Worm (Caenorhabditis elegans) whole organism, L1 larva: ENCODE measurements around the gene lec-6.
A peak's percentile ranks its signal among the peaks of the same experiment; 100 is the strongest.

ENCODE experiments used
- C04F5.9 ChIP-seq: sonication (generic microtip); optimal IDR thresholded peaks from 2 replicates; lab custom pipeline; 2016; ENCODE audit warnings: missing genetic modification characterization, missing compliant biosample characterization
- C16A3.4 ChIP-seq: fragments of 150-350 bp; optimal IDR thresholded peaks from 2 replicates; lab custom pipeline; 2014; ENCODE audit warnings: missing biosample characterization, missing genetic modification characterization
- aha-1 ChIP-seq: fragments of 150-350 bp; optimal IDR thresholded peaks from 2 replicates; lab custom pipeline; 2014; ENCODE audit warnings: missing biosample characterization, missing genetic modification characterization
- ama-1 ChIP-seq: fragments of 150-350 bp; optimal IDR thresholded peaks from 2 replicates; lab custom pipeline; 2014
- blmp-1 ChIP-seq: fragments of 150-350 bp; optimal IDR thresholded peaks from 2 replicates; lab custom pipeline; 2014; ENCODE audit warnings: missing biosample characterization, missing genetic modification characterization
- ceh-63 ChIP-seq: fragments of 200-800 bp; sonication (Bioruptor generic); optimal IDR thresholded peaks from 2 replicates; lab custom pipeline; 2018; ENCODE audit warnings: mild to moderate bottlenecking, missing genetic modification characterization, missing compliant biosample characterization
- ceh-8 ChIP-seq: fragments of 200-800 bp; sonication (Bioruptor generic); optimal IDR thresholded peaks from 2 replicates; lab custom pipeline; 2018; ENCODE audit warnings: mild to moderate bottlenecking, missing genetic modification characterization, moderate library complexity, missing compliant biosample characterization
- ceh-82 ChIP-seq, 3 experiments: fragments of 150-350 bp in 1 of 3; sonication (generic microtip) in 2 of 3; optimal IDR thresholded peaks; 2 replicates each; lab custom pipeline; 2014 to 2017; ENCODE audit warnings: missing biosample characterization in 3 of 3, missing genetic modification characterization in 3 of 3
- ceh-88 ChIP-seq: fragments of 200-800 bp; sonication (Bioruptor generic); IDR thresholded peaks from 2 replicates; pipeline ENCODE4 v1.3.6; 2022; ENCODE audit warnings: missing genetic modification characterization, missing compliant biosample characterization
- ceh-90 ChIP-seq: sonication (generic microtip); optimal IDR thresholded peaks from 2 replicates; lab custom pipeline; 2016; ENCODE audit warnings: missing genetic modification characterization, missing compliant biosample characterization
- ces-1 ChIP-seq: fragments of 150-350 bp; optimal IDR thresholded peaks from 2 replicates; lab custom pipeline; 2014; ENCODE audit warnings: missing biosample characterization, missing genetic modification reagents, missing genetic modification characterization
- dsc-1 ChIP-seq: sonication (generic microtip); optimal IDR thresholded peaks from 2 replicates; lab custom pipeline; 2016; ENCODE audit warnings: mild to moderate bottlenecking, missing genetic modification characterization, missing compliant biosample characterization
- efl-1 ChIP-seq, 4 experiments: fragments of 150-350 bp; optimal IDR thresholded peaks in 3 of 4; peaks in 1 of 4; 1 replicate in 1 of 4; 2 replicates in 3 of 4; lab custom pipeline; 2014; ENCODE audit warnings: missing biosample characterization in 2 of 4, missing genetic modification characterization in 2 of 4, missing genetic modification reagents in 2 of 4
- egl-13 ChIP-seq: sonication (generic microtip); optimal IDR thresholded peaks from 2 replicates; lab custom pipeline; 2016; ENCODE audit warnings: missing genotype, missing genetic modification reagents, missing genetic modification characterization, missing compliant biosample characterization
- elt-3 ChIP-seq, 6 experiments: fragments of 150-350 bp in 1 of 6; sonication (generic microtip); optimal IDR thresholded peaks; 2 replicates each; lab custom pipeline; 2017 to 2018; ENCODE audit warnings: missing biosample characterization in 6 of 6, missing genetic modification characterization in 6 of 6, inconsistent platforms in 1 of 6
- fkh-10 ChIP-seq: sonication (generic microtip); optimal IDR thresholded peaks from 2 replicates; lab custom pipeline; 2017; ENCODE audit warnings: missing biosample characterization, missing genetic modification reagents, missing genetic modification characterization
- fos-1 ChIP-seq: fragments of 150-350 bp; optimal IDR thresholded peaks from 2 replicates; lab custom pipeline; 2014; ENCODE audit warnings: missing biosample characterization, missing genetic modification characterization
- isw-1 ChIP-seq: fragments of 200-800 bp; sonication (Bioruptor generic); IDR thresholded peaks from 2 replicates; pipeline ENCODE4 v1.3.6; 2022; ENCODE audit warnings: missing genetic modification characterization, missing compliant biosample characterization
- lin-14 ChIP-seq: fragments of 200-800 bp; sonication (Bioruptor generic); optimal IDR thresholded peaks from 2 replicates; lab custom pipeline; 2018; ENCODE audit warnings: mild to moderate bottlenecking, missing genetic modification characterization, moderate library complexity, missing compliant biosample characterization
- lin-35 ChIP-seq, 2 experiments: fragments of 150-350 bp; optimal IDR thresholded peaks; 2 replicates each; lab custom pipeline; 2014; ENCODE audit warnings: missing biosample characterization in 2 of 2, missing genetic modification characterization in 2 of 2, missing genetic modification reagents in 2 of 2
- lir-3 ChIP-seq: sonication (generic microtip); optimal IDR thresholded peaks from 2 replicates; lab custom pipeline; 2016; ENCODE audit warnings: mild to moderate bottlenecking, missing genetic modification characterization, moderate library complexity, missing compliant biosample characterization; ENCODE audit not compliant: poor library complexity
- lsy-2 ChIP-seq, 2 experiments: fragments of 150-350 bp; optimal IDR thresholded peaks; 2 replicates each; lab custom pipeline; 2014; ENCODE audit warnings: missing biosample characterization in 2 of 2, missing genetic modification characterization in 2 of 2
- mdl-1 ChIP-seq, 2 experiments: fragments of 150-350 bp; optimal IDR thresholded peaks; 2 replicates each; lab custom pipeline; 2014 to 2017; ENCODE audit warnings: missing biosample characterization in 2 of 2, missing genetic modification characterization in 2 of 2, inconsistent platforms in 1 of 2
- nhr-11 ChIP-seq: fragments of 150-350 bp; optimal IDR thresholded peaks from 2 replicates; lab custom pipeline; 2014; ENCODE audit warnings: missing biosample characterization, missing genetic modification characterization
- nhr-12 ChIP-seq: sonication (generic microtip); optimal IDR thresholded peaks from 2 replicates; lab custom pipeline; 2017; ENCODE audit warnings: missing biosample characterization, missing genetic modification characterization
- nhr-19 ChIP-seq: fragments of 200-800 bp; sonication (Bioruptor generic); conservative IDR thresholded peaks from 2 replicates; pipeline ENCODE4 v1.3.6; 2022; ENCODE audit warnings: missing genetic modification characterization, missing compliant biosample characterization
- nhr-20 ChIP-seq: sonication (generic microtip); optimal IDR thresholded peaks from 2 replicates; lab custom pipeline; 2016; ENCODE audit warnings: mild to moderate bottlenecking, missing genetic modification characterization, missing compliant biosample characterization
- nhr-28 ChIP-seq: fragments of 150-350 bp; optimal IDR thresholded peaks from 2 replicates; lab custom pipeline; 2014; ENCODE audit warnings: missing biosample characterization, missing genetic modification characterization
- nhr-47 ChIP-seq: sonication (generic microtip); optimal IDR thresholded peaks from 2 replicates; lab custom pipeline; 2016; ENCODE audit warnings: mild to moderate bottlenecking, missing genetic modification characterization, moderate library complexity, missing compliant biosample characterization
- nhr-85 ChIP-seq: sonication (generic microtip); peaks from one replicate; lab custom pipeline; 2016; ENCODE audit warnings: missing genetic modification characterization, inconsistent platforms, missing compliant biosample characterization
- nhr-90 ChIP-seq: sonication (generic microtip); optimal IDR thresholded peaks from 2 replicates; lab custom pipeline; 2016; ENCODE audit warnings: mild to moderate bottlenecking, missing genetic modification characterization, missing compliant biosample characterization; ENCODE audit not compliant: poor library complexity
- pqm-1 ChIP-seq: sonication (generic microtip); optimal IDR thresholded peaks from 3 replicates; lab custom pipeline; 2017; ENCODE audit warnings: missing biosample characterization, missing genetic modification characterization
- rnt-1 ChIP-seq: sonication (generic microtip); optimal IDR thresholded peaks from 2 replicates; lab custom pipeline; 2016; ENCODE audit warnings: mild to moderate bottlenecking, missing genetic modification characterization, moderate library complexity, missing compliant biosample characterization
- skn-1 ChIP-seq: fragments of 150-350 bp; optimal IDR thresholded peaks from 2 replicates; lab custom pipeline; 2014; ENCODE audit warnings: missing biosample characterization, missing genetic modification characterization
- snu-23 ChIP-seq: sonication (generic microtip); optimal IDR thresholded peaks from 2 replicates; lab custom pipeline; 2016; ENCODE audit warnings: missing genetic modification characterization, missing compliant biosample characterization
- sptf-1 ChIP-seq: fragments of 150-350 bp; optimal IDR thresholded peaks from 2 replicates; lab custom pipeline; 2014; ENCODE audit warnings: missing biosample characterization, missing genetic modification characterization
- swsn-7 ChIP-seq: sonication (generic microtip); optimal IDR thresholded peaks from 2 replicates; lab custom pipeline; 2016; ENCODE audit warnings: missing genetic modification characterization, missing compliant biosample characterization
- unc-30 ChIP-seq: sonication (generic microtip); optimal IDR thresholded peaks from 2 replicates; lab custom pipeline; 2017; ENCODE audit warnings: missing biosample characterization, missing genetic modification characterization
- unc-62 ChIP-seq: fragments of 150-350 bp; optimal IDR thresholded peaks from 2 replicates; lab custom pipeline; 2014; ENCODE audit warnings: missing biosample characterization, missing genetic modification reagents, missing genetic modification characterization
- unc-86 ChIP-seq: sonication (generic microtip); optimal IDR thresholded peaks from 2 replicates; lab custom pipeline; 2016; ENCODE audit warnings: missing genetic modification characterization, missing compliant biosample characterization
- unc-98 ChIP-seq: fragments of 200-800 bp; sonication (Bioruptor generic); IDR thresholded peaks from 2 replicates; pipeline ENCODE4 v1.3.6; 2022; ENCODE audit warnings: missing genetic modification characterization, missing compliant biosample characterization
- vab-15 ChIP-seq: sonication (generic microtip); optimal IDR thresholded peaks from 2 replicates; lab custom pipeline; 2017; ENCODE audit warnings: missing genotype, mild to moderate bottlenecking, missing genetic modification characterization, missing compliant biosample characterization
- zip-4 ChIP-seq: fragments of 200-800 bp; sonication (Bioruptor generic); optimal IDR thresholded peaks from 2 replicates; lab custom pipeline; 2018; ENCODE audit warnings: mild to moderate bottlenecking, missing genetic modification characterization, moderate library complexity, missing compliant biosample characterization
- ztf-11 ChIP-seq, 2 experiments: sonication (generic microtip); optimal IDR thresholded peaks; 2 replicates each; lab custom pipeline; 2016 to 2017; ENCODE audit warnings: missing genetic modification characterization in 2 of 2, missing biosample characterization in 1 of 2, missing compliant biosample characterization in 1 of 2
- ztf-4 ChIP-seq: fragments of 150-350 bp; optimal IDR thresholded peaks from 2 replicates; lab custom pipeline; 2014; ENCODE audit warnings: missing biosample characterization, missing genetic modification characterization

Gene lec-6

ce11 chrIII:620204-620718, 20.1 kb upstream of the lec-6 start, which contains the start of gene T19C3.4 (continued):
- no peak for TF ChIP-seq nhr-47 (tag; lab: Kevin White, UChicago)
- no peak for TF ChIP-seq efl-1 (optimal IDR thresholded peaks at IDR 0.05; lab: Kevin White, UChicago)
- peak in 1 of 2 experiments; percentile 35 for TF ChIP-seq efl-1 (GFP tag; optimal IDR thresholded peaks at IDR 0.05 in 1 of 2; lab: Kevin White, UChicago)
- TF ChIP-seq ces-1 (GFP tag; lab: Kevin White, UChicago): no peak
- no peak for TF ChIP-seq ceh-90
- no peak for TF ChIP-seq ama-1 (lab: Kevin White, UChicago)
- TF ChIP-seq lir-3 (tag; lab: Kevin White, UChicago): no peak
- TF ChIP-seq fos-1: no peak
- TF ChIP-seq skn-1: no peak
- TF ChIP-seq nhr-20 (tag; lab: Kevin White, UChicago): no peak
- no peak for TF ChIP-seq unc-30
- TF ChIP-seq unc-86 (tag; lab: Kevin White, UChicago): no peak
- TF ChIP-seq egl-13 (tag; lab: Kevin White, UChicago): no peak
- TF ChIP-seq snu-23 (GFP tag; lab: Kevin White, UChicago): peak; percentile 16
- no peak for TF ChIP-seq isw-1 (GFP tag; lab: Robert Waterston, UW)
- TF ChIP-seq rnt-1 (tag; lab: Kevin White, UChicago): no peak
- peak in 1 of 2 experiments; percentile 52 for TF ChIP-seq lin-35 (GFP tag; optimal IDR thresholded peaks at IDR 0.05; lab: Kevin White, UChicago)

DNA sequence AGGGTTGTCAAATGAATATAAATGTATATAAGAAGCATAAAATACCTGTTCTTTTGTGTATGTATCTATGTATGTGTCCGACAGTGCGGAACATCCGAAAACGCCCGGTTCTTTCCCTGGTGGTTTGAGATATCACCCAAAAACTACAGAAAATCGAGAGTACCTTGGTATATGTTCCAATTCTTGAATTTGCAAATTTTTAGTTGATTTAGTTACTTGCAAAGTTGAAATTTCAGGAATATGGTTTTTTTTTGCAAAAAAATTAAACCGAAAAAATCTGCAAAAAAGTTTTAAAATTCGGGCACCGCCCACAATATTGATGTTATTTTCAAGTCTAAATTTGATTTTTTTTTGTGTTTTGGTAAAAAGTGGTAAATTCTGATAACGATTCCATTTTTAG, 17.3 kb upstream of the lec-6 start, which contains the start of gene T19C3.2:
Gene T19C3.2 (minus strand): TSS at position 101 of the 400 bp plus-strand sequence.
- no peak for TF ChIP-seq unc-62 (GFP tag; lab: Kevin White, UChicago)
- TF ChIP-seq zip-4 (GFP tag; lab: Kevin White, UChicago): no peak
- TF ChIP-seq C04F5.9 (tag; lab: Kevin White, UChicago): no peak
- TF ChIP-seq ztf-4: no peak
- TF ChIP-seq ztf-11 (tag; optimal IDR thresholded peaks at IDR 0.05; lab: Kevin White, UChicago): no peak
- no peak for TF ChIP-seq elt-3 (tag; optimal IDR thresholded peaks at IDR 0.05; lab: Kevin White, UChicago)
- TF ChIP-seq aha-1 (tag; lab: Kevin White, UChicago): no peak
- no peak for TF ChIP-seq C16A3.4
- no peak for TF ChIP-seq nhr-28 (tag; lab: Kevin White, UChicago)
- TF ChIP-seq blmp-1 (tag; lab: Kevin White, UChicago): no peak
- no peak for TF ChIP-seq nhr-85 (tag; lab: Kevin White, UChicago)
- no peak for TF ChIP-seq nhr-90 (tag; lab: Kevin White, UChicago)
- no peak for TF ChIP-seq unc-86 (tag; lab: Kevin White, UChicago)
- TF ChIP-seq lsy-2 (tag; optimal IDR thresholded peaks at IDR 0.05; lab: Kevin White, UChicago): no peak
- no peak for TF ChIP-seq lin-14
- TF ChIP-seq nhr-19: no peak

- TF ChIP-seq lin-14 (peak; percentile 12), fkh-10 (GFP tag; lab: Kevin White, UChicago) (no peak), ceh-88 (no peak), dsc-1 (tag; lab: Kevin White, UChicago) (no peak)
Observed at ce11 chrIII:614447-614846, 14.3 kb upstream of the lec-6 start, which contains the start of gene T19C3.3. Gene T19C3.3 (minus strand): TSS chrIII:614547.

ce11 chrIII:612759-613158, 12.6 kb upstream of the lec-6 start:
- TF ChIP-seq nhr-19: no peak
- TF ChIP-seq sptf-1 (tag; lab: Kevin White, UChicago): no peak
- no peak for TF ChIP-seq efl-1 (optimal IDR thresholded peaks at IDR 0.05; lab: Kevin White, UChicago)
- TF ChIP-seq efl-1 (GFP tag; optimal IDR thresholded peaks at IDR 0.05 in 1 of 2; lab: Kevin White, UChicago): peak in 1 of 2 experiments; percentile 2
- no peak for TF ChIP-seq egl-13 (tag; lab: Kevin White, UChicago)
- TF ChIP-seq ceh-82 (tag; optimal IDR thresholded peaks at IDR 0.05; lab: Kevin White, UChicago): no peak
- peak; percentile 21 for TF ChIP-seq ces-1 (GFP tag; lab: Kevin White, UChicago)
- TF ChIP-seq vab-15 (tag; lab: Kevin White, UChicago): no peak
- TF ChIP-seq lin-35 (GFP tag; optimal IDR thresholded peaks at IDR 0.05; lab: Kevin White, UChicago): no peak
- no peak for TF ChIP-seq ceh-63 (GFP tag; lab: Kevin White, UChicago)
- no peak for TF ChIP-seq mdl-1 (tag; optimal IDR thresholded peaks at IDR 0.05; lab: Kevin White, UChicago)
- TF ChIP-seq ceh-90: no peak
- no peak for TF ChIP-seq lsy-2 (tag; optimal IDR thresholded peaks at IDR 0.05; lab: Kevin White, UChicago)
- TF ChIP-seq snu-23 (GFP tag; lab: Kevin White, UChicago): no peak
- TF ChIP-seq lin-14: peak; percentile 57
- no peak for TF ChIP-seq aha-1 (tag; lab: Kevin White, UChicago)
- TF ChIP-seq ceh-8 (GFP tag; lab: Kevin White, UChicago): no peak
- TF ChIP-seq nhr-12 (tag; lab: Kevin White, UChicago): no peak
- TF ChIP-seq nhr-11 (tag; lab: Kevin White, UChicago): no peak
- no peak for TF ChIP-seq pqm-1 (tag; lab: Kevin White, UChicago)
- TF ChIP-seq swsn-7 (tag; lab: Kevin White, UChicago): no peak
- TF ChIP-seq nhr-85 (tag; lab: Kevin White, UChicago): peak; percentile 55
- TF ChIP-seq blmp-1 (tag; lab: Kevin White, UChicago): no peak
- TF ChIP-seq lir-3 (tag; lab: Kevin White, UChicago): no peak
- no peak for TF ChIP-seq unc-98 (GFP tag; lab: Robert Waterston, UW)
